Worm (Caenorhabditis elegans) whole organism, L1 larva: Measurements from ENCODE around the gene nlp-58.

Experiments used
- C16A3.4 ChIP-seq: fragments of 150-350 bp; optimal IDR thresholded peaks from 2 replicates; lab custom pipeline; 2014; ENCODE audit warnings: missing biosample characterization, missing genetic modification characterization
- F16B12.6 ChIP-seq: fragments of 150-350 bp; optimal IDR thresholded peaks from 2 replicates; lab custom pipeline; 2014; ENCODE audit warnings: missing biosample characterization, missing genetic modification characterization
- aly-2 ChIP-seq: fragments of 150-350 bp; optimal IDR thresholded peaks from 2 replicates; lab custom pipeline; 2014; ENCODE audit warnings: missing biosample characterization, missing genetic modification characterization
- blmp-1 ChIP-seq: fragments of 150-350 bp; optimal IDR thresholded peaks from 2 replicates; lab custom pipeline; 2014; ENCODE audit warnings: missing biosample characterization, missing genetic modification characterization
- ceh-8 ChIP-seq: fragments of 200-800 bp; sonication (Bioruptor generic); optimal IDR thresholded peaks from 2 replicates; lab custom pipeline; 2018; ENCODE audit warnings: mild to moderate bottlenecking, missing genetic modification characterization, moderate library complexity, missing compliant biosample characterization
- ceh-82 ChIP-seq, 3 experiments: fragments of 150-350 bp in 1 of 3; sonication (generic microtip) in 2 of 3; optimal IDR thresholded peaks; 2 replicates each; lab custom pipeline; 2014 to 2017; ENCODE audit warnings: missing biosample characterization in 3 of 3, missing genetic modification characterization in 3 of 3
- ceh-88 ChIP-seq: fragments of 200-800 bp; sonication (Bioruptor generic); IDR thresholded peaks from 2 replicates; pipeline ENCODE4 v1.3.6; 2022; ENCODE audit warnings: missing genetic modification characterization, missing compliant biosample characterization
- ceh-90 ChIP-seq: sonication (generic microtip); optimal IDR thresholded peaks from 2 replicates; lab custom pipeline; 2016; ENCODE audit warnings: missing genetic modification characterization, missing compliant biosample characterization
- dpl-1 ChIP-seq, 3 experiments: fragments of 150-350 bp in 2 of 3; sonication (generic microtip) in 1 of 3; optimal IDR thresholded peaks; 2 replicates each; lab custom pipeline; 2014 to 2017; ENCODE audit warnings: missing biosample characterization in 3 of 3, missing genetic modification characterization in 3 of 3, missing genetic modification reagents in 3 of 3
- dsc-1 ChIP-seq: sonication (generic microtip); optimal IDR thresholded peaks from 2 replicates; lab custom pipeline; 2016; ENCODE audit warnings: mild to moderate bottlenecking, missing genetic modification characterization, missing compliant biosample characterization
- efl-1 ChIP-seq, 4 experiments: fragments of 150-350 bp; optimal IDR thresholded peaks in 3 of 4; peaks in 1 of 4; 1 replicate in 1 of 4; 2 replicates in 3 of 4; lab custom pipeline; 2014; ENCODE audit warnings: missing biosample characterization in 2 of 4, missing genetic modification characterization in 2 of 4, missing genetic modification reagents in 2 of 4
- efl-3 ChIP-seq: fragments of 200-800 bp; sonication (Bioruptor generic); optimal IDR thresholded peaks from 2 replicates; lab custom pipeline; 2018; ENCODE audit warnings: mild to moderate bottlenecking, missing genetic modification characterization, missing compliant biosample characterization
- egl-13 ChIP-seq: sonication (generic microtip); optimal IDR thresholded peaks from 2 replicates; lab custom pipeline; 2016; ENCODE audit warnings: missing genotype, missing genetic modification reagents, missing genetic modification characterization, missing compliant biosample characterization
- elt-2 ChIP-seq: sonication (generic microtip); optimal IDR thresholded peaks from 2 replicates; lab custom pipeline; 2016; ENCODE audit warnings: missing genetic modification characterization, mild to moderate bottlenecking, inconsistent platforms, missing compliant biosample characterization, missing genetic modification reagents
- fkh-10 ChIP-seq: sonication (generic microtip); optimal IDR thresholded peaks from 2 replicates; lab custom pipeline; 2017; ENCODE audit warnings: missing biosample characterization, missing genetic modification reagents, missing genetic modification characterization
- grh-1 ChIP-seq: fragments of 200-800 bp; sonication (Bioruptor generic); IDR thresholded peaks from 2 replicates; pipeline ENCODE4 v1.3.6; 2022; ENCODE audit warnings: missing genetic modification reagents, missing genetic modification characterization, missing compliant biosample characterization
- hlh-17 ChIP-seq: fragments of 200-800 bp; sonication (Bioruptor generic); optimal IDR thresholded peaks from 2 replicates; lab custom pipeline; 2018; ENCODE audit warnings: missing genetic modification characterization, mild to moderate bottlenecking, missing compliant biosample characterization, moderate library complexity, borderline replicate concordance
- hpl-2 ChIP-seq: fragments of 150-350 bp; optimal IDR thresholded peaks from 2 replicates; lab custom pipeline; 2014; ENCODE audit warnings: missing biosample characterization, missing genetic modification reagents, missing genetic modification characterization
- isw-1 ChIP-seq: fragments of 200-800 bp; sonication (Bioruptor generic); IDR thresholded peaks from 2 replicates; pipeline ENCODE4 v1.3.6; 2022; ENCODE audit warnings: missing genetic modification characterization, missing compliant biosample characterization
- lin-13 ChIP-seq: fragments of 150-350 bp; optimal IDR thresholded peaks from 2 replicates; lab custom pipeline; 2014; ENCODE audit warnings: missing biosample characterization, missing genetic modification reagents, missing genetic modification characterization
- lin-14 ChIP-seq: fragments of 200-800 bp; sonication (Bioruptor generic); optimal IDR thresholded peaks from 2 replicates; lab custom pipeline; 2018; ENCODE audit warnings: mild to moderate bottlenecking, missing genetic modification characterization, moderate library complexity, missing compliant biosample characterization
- lin-15B ChIP-seq: fragments of 150-350 bp; sonication (generic microtip); optimal IDR thresholded peaks from 3 replicates; lab custom pipeline; 2014; ENCODE audit warnings: missing biosample characterization, missing genetic modification characterization
- lin-35 ChIP-seq, 2 experiments: fragments of 150-350 bp; optimal IDR thresholded peaks; 2 replicates each; lab custom pipeline; 2014; ENCODE audit warnings: missing biosample characterization in 2 of 2, missing genetic modification characterization in 2 of 2, missing genetic modification reagents in 2 of 2
- lir-3 ChIP-seq: sonication (generic microtip); optimal IDR thresholded peaks from 2 replicates; lab custom pipeline; 2016; ENCODE audit warnings: mild to moderate bottlenecking, missing genetic modification characterization, moderate library complexity, missing compliant biosample characterization; ENCODE audit not compliant: poor library complexity
- lsy-2 ChIP-seq, 2 experiments: fragments of 150-350 bp; optimal IDR thresholded peaks; 2 replicates each; lab custom pipeline; 2014; ENCODE audit warnings: missing biosample characterization in 2 of 2, missing genetic modification characterization in 2 of 2
- mab-9 ChIP-seq: fragments of 200-800 bp; sonication (Bioruptor generic); IDR thresholded peaks from 2 replicates; pipeline ENCODE4 v1.3.6; 2022; ENCODE audit warnings: missing genetic modification reagents, missing genetic modification characterization, missing compliant biosample characterization
- mep-1 ChIP-seq: fragments of 150-350 bp; optimal IDR thresholded peaks from 2 replicates; lab custom pipeline; 2014; ENCODE audit warnings: missing biosample characterization, missing genetic modification characterization
- nhr-11 ChIP-seq: fragments of 150-350 bp; optimal IDR thresholded peaks from 2 replicates; lab custom pipeline; 2014; ENCODE audit warnings: missing biosample characterization, missing genetic modification characterization
- nhr-19 ChIP-seq: fragments of 200-800 bp; sonication (Bioruptor generic); conservative IDR thresholded peaks from 2 replicates; pipeline ENCODE4 v1.3.6; 2022; ENCODE audit warnings: missing genetic modification characterization, missing compliant biosample characterization
- nhr-20 ChIP-seq: sonication (generic microtip); optimal IDR thresholded peaks from 2 replicates; lab custom pipeline; 2016; ENCODE audit warnings: mild to moderate bottlenecking, missing genetic modification characterization, missing compliant biosample characterization
- nhr-47 ChIP-seq: sonication (generic microtip); optimal IDR thresholded peaks from 2 replicates; lab custom pipeline; 2016; ENCODE audit warnings: mild to moderate bottlenecking, missing genetic modification characterization, moderate library complexity, missing compliant biosample characterization
- nhr-71 ChIP-seq: sonication (generic microtip); optimal IDR thresholded peaks from 2 replicates; lab custom pipeline; 2016; ENCODE audit warnings: mild to moderate bottlenecking, missing genetic modification characterization, moderate library complexity, missing compliant biosample characterization
- nhr-77 ChIP-seq: fragments of 150-350 bp; optimal IDR thresholded peaks from 2 replicates; lab custom pipeline; 2014; ENCODE audit warnings: missing biosample characterization, missing genetic modification characterization
- nhr-85 ChIP-seq: sonication (generic microtip); peaks from one replicate; lab custom pipeline; 2016; ENCODE audit warnings: missing genetic modification characterization, inconsistent platforms, missing compliant biosample characterization
- nhr-90 ChIP-seq: sonication (generic microtip); optimal IDR thresholded peaks from 2 replicates; lab custom pipeline; 2016; ENCODE audit warnings: mild to moderate bottlenecking, missing genetic modification characterization, missing compliant biosample characterization; ENCODE audit not compliant: poor library complexity
- pag-3 ChIP-seq: sonication (generic microtip); optimal IDR thresholded peaks from 2 replicates; lab custom pipeline; 2017; ENCODE audit warnings: missing genetic modification characterization, mild to moderate bottlenecking, missing compliant biosample characterization, antibody characterized with exemption, borderline replicate concordance; ENCODE audit not compliant: insufficient read depth
- pax-3 ChIP-seq: fragments of 200-800 bp; sonication (Bioruptor generic); optimal IDR thresholded peaks from 2 replicates; lab custom pipeline; 2018; ENCODE audit warnings: mild to moderate bottlenecking, missing genetic modification characterization, moderate library complexity, missing compliant biosample characterization
- rnt-1 ChIP-seq: sonication (generic microtip); optimal IDR thresholded peaks from 2 replicates; lab custom pipeline; 2016; ENCODE audit warnings: mild to moderate bottlenecking, missing genetic modification characterization, moderate library complexity, missing compliant biosample characterization
- skn-1 ChIP-seq: fragments of 150-350 bp; optimal IDR thresholded peaks from 2 replicates; lab custom pipeline; 2014; ENCODE audit warnings: missing biosample characterization, missing genetic modification characterization
- snu-23 ChIP-seq: sonication (generic microtip); optimal IDR thresholded peaks from 2 replicates; lab custom pipeline; 2016; ENCODE audit warnings: missing genetic modification characterization, missing compliant biosample characterization
- sup-37 ChIP-seq: fragments of 200-800 bp; sonication (Bioruptor generic); optimal IDR thresholded peaks from 2 replicates; lab custom pipeline; 2018; ENCODE audit warnings: mild to moderate bottlenecking, missing genetic modification characterization, missing compliant biosample characterization
- swsn-7 ChIP-seq: sonication (generic microtip); optimal IDR thresholded peaks from 2 replicates; lab custom pipeline; 2016; ENCODE audit warnings: missing genetic modification characterization, missing compliant biosample characterization
- tbx-2 ChIP-seq: sonication (generic microtip); optimal IDR thresholded peaks from 2 replicates; lab custom pipeline; 2016; ENCODE audit warnings: missing genetic modification characterization, missing compliant biosample characterization
- unc-62 ChIP-seq: fragments of 150-350 bp; optimal IDR thresholded peaks from 2 replicates; lab custom pipeline; 2014; ENCODE audit warnings: missing biosample characterization, missing genetic modification reagents, missing genetic modification characterization
- unc-86 ChIP-seq: sonication (generic microtip); optimal IDR thresholded peaks from 2 replicates; lab custom pipeline; 2016; ENCODE audit warnings: missing genetic modification characterization, missing compliant biosample characterization
- xbp-1 ChIP-seq: sonication (generic microtip); optimal IDR thresholded peaks from 2 replicates; lab custom pipeline; 2016; ENCODE audit warnings: missing genetic modification characterization, missing compliant biosample characterization
- ztf-11 ChIP-seq, 2 experiments: sonication (generic microtip); optimal IDR thresholded peaks; 2 replicates each; lab custom pipeline; 2016 to 2017; ENCODE audit warnings: missing genetic modification characterization in 2 of 2, missing biosample characterization in 1 of 2, missing compliant biosample characterization in 1 of 2
- ztf-4 ChIP-seq: fragments of 150-350 bp; optimal IDR thresholded peaks from 2 replicates; lab custom pipeline; 2014; ENCODE audit warnings: missing biosample characterization, missing genetic modification characterization

The nlp-58 gene

ce11 chrV:9980731-9981483 lies 32.2 kb upstream of the nlp-58 start, which contains the start of the genes ruvb-1 and tofu-1:
ruvb-1 (minus strand) TSS chrV:9980802.
tofu-1 (plus strand) TSS chrV:9981147.
- peak; percentile 72 for TF ChIP-seq tbx-2 (tag; lab: Kevin White, UChicago)
- TF ChIP-seq ztf-11 (tag; optimal IDR thresholded peaks at IDR 0.05; lab: Kevin White, UChicago), result peak in 1 of 2 experiments; percentile 64
- peak; percentile 40 to 70 for TF ChIP-seq lin-35 (GFP tag; optimal IDR thresholded peaks at IDR 0.05; lab: Kevin White, UChicago)
- peak; percentile 14 for TF ChIP-seq blmp-1 (tag; lab: Kevin White, UChicago)
- TF ChIP-seq efl-1 (optimal IDR thresholded peaks at IDR 0.05; lab: Kevin White, UChicago), result peak; percentile 30 to 60
- peak; percentile 49 to 96 for TF ChIP-seq efl-1 (GFP tag; optimal IDR thresholded peaks at IDR 0.05 in 1 of 2; lab: Kevin White, UChicago)
- TF ChIP-seq nhr-20, result peak; percentile 79
- TF ChIP-seq lir-3 (tag; lab: Kevin White, UChicago), result peak; percentile 64
- peak; percentile 81 for TF ChIP-seq nhr-71 (tag; lab: Kevin White, UChicago)
- peak; percentile 84 for TF ChIP-seq F16B12.6 (tag; lab: Kevin White, UChicago)
- peak; percentile 48 for TF ChIP-seq isw-1 (GFP tag; lab: Robert Waterston, UW)
- TF ChIP-seq nhr-85 (tag; lab: Kevin White, UChicago), result peak; percentile 79
- peak; percentile 82 for TF ChIP-seq snu-23
- peak; percentile 52 for TF ChIP-seq mab-9 (GFP tag; lab: Robert Waterston, UW)
- peak; percentile 5 to 65 (median 49) for TF ChIP-seq dpl-1 (GFP tag; optimal IDR thresholded peaks at IDR 0.05; lab: Kevin White, UChicago)
- TF ChIP-seq nhr-47 (tag; lab: Kevin White, UChicago), result peak; percentile 84
- TF ChIP-seq ceh-88 (GFP tag; lab: Robert Waterston, UW), result peak; percentile 55
- peak; percentile 45 for TF ChIP-seq C16A3.4
- peak; percentile 59 for TF ChIP-seq mep-1 (tag; lab: Kevin White, UChicago)
- peak; percentile 87 for TF ChIP-seq nhr-90
- peak; percentile 14 for TF ChIP-seq pax-3 (tag; lab: Kevin White, UChicago)
- TF ChIP-seq ceh-8 (GFP tag; lab: Kevin White, UChicago), result peak; percentile 13
- peak; percentile 24 for TF ChIP-seq dsc-1
- TF ChIP-seq grh-1 (GFP tag; lab: Robert Waterston, UW), result peak; percentile 78
- TF ChIP-seq nhr-77 (tag; lab: Kevin White, UChicago), result peak; percentile 24
- peak; percentile 63 for TF ChIP-seq lin-14
- TF ChIP-seq unc-86 (tag; lab: Kevin White, UChicago), result peak; percentile 64
- TF ChIP-seq rnt-1, result peak; percentile 43
- TF ChIP-seq skn-1 (tag; lab: Kevin White, UChicago), result peak; percentile 3
- TF ChIP-seq swsn-7 (tag; lab: Kevin White, UChicago), result peak; percentile 78
- peak in 2 of 3 experiments; percentile 39 to 42 for TF ChIP-seq ceh-82 (tag; optimal IDR thresholded peaks at IDR 0.05; lab: Kevin White, UChicago)
- peak; percentile 46 to 60 for TF ChIP-seq lsy-2 (tag; optimal IDR thresholded peaks at IDR 0.05; lab: Kevin White, UChicago)
- TF ChIP-seq elt-2 (tag; lab: Kevin White, UChicago), result peak; percentile 32
- peak; percentile 81 for TF ChIP-seq nhr-19
- peak; percentile 16 for TF ChIP-seq lin-13 (GFP tag; lab: Kevin White, UChicago)
- TF ChIP-seq xbp-1 (tag; lab: Kevin White, UChicago), result peak; percentile 75

ce11 chrV:9978425-9978824 lies 29.7 kb upstream of the nlp-58 start:
- no peak for TF ChIP-seq aly-2 (tag; lab: Kevin White, UChicago)
- TF ChIP-seq isw-1 (GFP tag; lab: Robert Waterston, UW), result no peak
- no peak for TF ChIP-seq unc-62 (GFP tag; lab: Kevin White, UChicago)
- no peak for TF ChIP-seq nhr-85 (tag; lab: Kevin White, UChicago)
- TF ChIP-seq fkh-10 (GFP tag; lab: Kevin White, UChicago), result peak; percentile 32
- TF ChIP-seq hlh-17, result no peak
- TF ChIP-seq ceh-90 (tag; lab: Kevin White, UChicago), result no peak
- TF ChIP-seq C16A3.4, result no peak
- TF ChIP-seq blmp-1 (tag; lab: Kevin White, UChicago), result no peak
- TF ChIP-seq lin-13 (GFP tag; lab: Kevin White, UChicago), result no peak
- no peak for TF ChIP-seq ceh-8 (GFP tag; lab: Kevin White, UChicago)
- no peak for TF ChIP-seq pax-3 (tag; lab: Kevin White, UChicago)
- no peak for TF ChIP-seq sup-37
- TF ChIP-seq hpl-2 (GFP tag; lab: Kevin White, UChicago), result no peak
- TF ChIP-seq nhr-19, result no peak
- TF ChIP-seq lir-3 (tag; lab: Kevin White, UChicago), result no peak
- no peak for TF ChIP-seq ztf-4
- no peak for TF ChIP-seq pag-3 (tag; lab: Kevin White, UChicago)
- no peak for TF ChIP-seq nhr-11 (tag; lab: Kevin White, UChicago)
- TF ChIP-seq efl-3, result no peak
- TF ChIP-seq egl-13, result no peak
- no peak for TF ChIP-seq lin-15B
